Fruit fly (Drosophila melanogaster) whole organism, larva: ENCODE measurements around the gene Phyhd1.

Experiments used
- noc ChIP-seq: fragments of 200-800 bp; sonication (Bioruptor generic); optimal IDR thresholded peaks from 3 replicates; lab custom pipeline; 2019; ENCODE audit warnings: missing biosample characterization, mild to moderate bottlenecking, missing genetic modification characterization, moderate library complexity

The Phyhd1 gene

dm6 chr3R:10686307-10687094 is 5.8 kb upstream of the Phyhd1 start, which contains the start of gene Skel:
Gene Skel (plus strand): TSS chr3R:10686943.
- no peak for TF ChIP-seq noc (tag; lab: Kevin White, UChicago)

dm6 chr3R:10684284-10684683 is 3.6 kb upstream of the Phyhd1 start:
- TF ChIP-seq noc (tag; lab: Kevin White, UChicago) = peak; percentile 41

dm6 chr3R:10683226-10683625 is 2.5 kb upstream of the Phyhd1 start:
- TF ChIP-seq noc (tag; lab: Kevin White, UChicago) = peak; percentile 52

- no peak for TF ChIP-seq noc (tag; lab: Kevin White, UChicago)
Measured at dm6 chr3R:10681682-10681962, 897 bp upstream of the Phyhd1 start.

- no peak for TF ChIP-seq noc (tag; lab: Kevin White, UChicago)
Measured at dm6 chr3R:10679911-10680310, 814 bp downstream of the Phyhd1 start.

dm6 chr3R:10678935-10679565 is 1.7 kb downstream of the Phyhd1 start:
- TF ChIP-seq noc (tag; lab: Kevin White, UChicago) = no peak

- no peak for TF ChIP-seq noc (tag; lab: Kevin White, UChicago)
Measured at dm6 chr3R:10677245-10677902, 3.4 kb downstream of the Phyhd1 start, which contains the start of gene CG6465. Gene CG6465 (minus strand): TSS chr3R:10677251.

dm6 chr3R:10675101-10675500 is 5.6 kb downstream of the Phyhd1 start:
- TF ChIP-seq noc (tag; lab: Kevin White, UChicago) = no peak

- no peak for TF ChIP-seq noc (tag; lab: Kevin White, UChicago)
Measured at dm6 chr3R:10673571-10673970, 7.2 kb downstream of the Phyhd1 start.

dm6 chr3R:10672680-10673079 is 8.0 kb downstream of the Phyhd1 start:
- TF ChIP-seq noc (tag; lab: Kevin White, UChicago) = no peak

dm6 chr3R:10669950-10670349 is 10.8 kb downstream of the Phyhd1 start:
- no peak for TF ChIP-seq noc (tag; lab: Kevin White, UChicago)

- no peak for TF ChIP-seq noc (tag; lab: Kevin White, UChicago)
Measured at dm6 chr3R:10667964-10668363, 12.8 kb downstream of the Phyhd1 start.

dm6 chr3R:10664942-10665341 is 15.8 kb downstream of the Phyhd1 start:
- TF ChIP-seq noc (tag; lab: Kevin White, UChicago) = no peak

- no peak for TF ChIP-seq noc (tag; lab: Kevin White, UChicago)
Measured at dm6 chr3R:10661098-10661497, 19.6 kb downstream of the Phyhd1 start.

dm6 chr3R:10659563-10659962 is 21.2 kb downstream of the Phyhd1 start:
- TF ChIP-seq noc (tag; lab: Kevin White, UChicago) = no peak

- no peak for TF ChIP-seq noc (tag; lab: Kevin White, UChicago)
Measured at dm6 chr3R:10658783-10659182, 21.9 kb downstream of the Phyhd1 start.
